Fruit fly (Drosophila melanogaster) whole organism, embryonic: ENCODE data around the gene CG33946.

Source experiments
- Awh ChIP-seq: fragments of 200-800 bp; sonication (Bioruptor generic); IDR thresholded peaks from 2 replicates; pipeline ENCODE4, ENCODE4 v1.3.6; 2022; ENCODE audit warnings: missing biosample characterization, missing genetic modification characterization
- Blimp-1 ChIP-seq: fragments of 200-800 bp; sonication (Bioruptor generic); optimal IDR thresholded peaks from 3 replicates; lab custom pipeline; 2018; ENCODE audit warnings: missing biosample characterization, missing genetic modification characterization, mild to moderate bottlenecking, moderate library complexity, missing genetic modification reagents
- Bteb2 ChIP-seq: fragments of 200-800 bp; sonication (Bioruptor generic); optimal IDR thresholded peaks from 2 replicates; lab custom pipeline; 2016; ENCODE audit warnings: missing biosample characterization, missing genetic modification characterization
- CG10654 ChIP-seq: fragments of 200-800 bp; sonication (Bioruptor generic); optimal IDR thresholded peaks from 2 replicates; lab custom pipeline; 2016; ENCODE audit warnings: missing biosample characterization, missing genetic modification characterization
- CG11398 ChIP-seq: fragments of 200-800 bp; sonication (Bioruptor generic); optimal IDR thresholded peaks from 2 replicates; lab custom pipeline; 2016; ENCODE audit warnings: missing biosample characterization, missing genetic modification characterization
- CG12219 ChIP-seq: fragments of 200-800 bp; sonication (Bioruptor generic); optimal IDR thresholded peaks from 3 replicates; lab custom pipeline; 2018; ENCODE audit warnings: missing biosample characterization, mild to moderate bottlenecking, missing genetic modification characterization
- CG12391 ChIP-seq: fragments of 200-800 bp; sonication (Bioruptor generic); optimal IDR thresholded peaks from 3 replicates; lab custom pipeline; 2018; ENCODE audit warnings: missing biosample characterization, mild to moderate bottlenecking, missing genetic modification characterization, moderate library complexity
- CG13296 ChIP-seq: fragments of 200-800 bp; sonication (Bioruptor generic); optimal IDR thresholded peaks from 3 replicates; lab custom pipeline; 2018; ENCODE audit warnings: missing biosample characterization, mild to moderate bottlenecking, missing genetic modification characterization
- CG13775 ChIP-seq: fragments of 200-800 bp; sonication (Bioruptor generic); optimal IDR thresholded peaks from 3 replicates; lab custom pipeline; 2017; ENCODE audit warnings: missing biosample characterization, mild to moderate bottlenecking, missing genetic modification characterization
- CG13894 ChIP-seq: fragments of 200-800 bp; sonication (Bioruptor generic); optimal IDR thresholded peaks from 3 replicates; lab custom pipeline; 2018; ENCODE audit warnings: missing biosample characterization, mild to moderate bottlenecking, missing genetic modification characterization, moderate library complexity
- CG14710 ChIP-seq: fragments of 200-800 bp; sonication (Bioruptor generic); optimal IDR thresholded peaks from 3 replicates; lab custom pipeline; 2019; ENCODE audit warnings: missing biosample characterization, mild to moderate bottlenecking, missing genetic modification characterization, moderate library complexity
- CG15073 ChIP-seq: fragments of 200-800 bp; sonication (Bioruptor generic); optimal IDR thresholded peaks from 2 replicates; lab custom pipeline; 2016; ENCODE audit warnings: missing biosample characterization, missing genetic modification characterization
- CG17328 ChIP-seq: fragments of 200-800 bp; sonication (Bioruptor generic); IDR thresholded peaks from 2 replicates; pipeline ENCODE4 v1.3.6; 2022; ENCODE audit warnings: missing biosample characterization, missing genetic modification characterization
- CG2116 ChIP-seq: fragments of 200-800 bp; sonication (Bioruptor generic); optimal IDR thresholded peaks from 3 replicates; lab custom pipeline; 2018; ENCODE audit warnings: missing biosample characterization, mild to moderate bottlenecking, missing genetic modification characterization
- CG3407 ChIP-seq: fragments of 200-800 bp; sonication (Bioruptor generic); optimal IDR thresholded peaks from 2 replicates; lab custom pipeline; 2018; ENCODE audit warnings: missing biosample characterization, mild to moderate bottlenecking, missing genetic modification characterization
- CG4282 ChIP-seq: fragments of 200-800 bp; sonication (Bioruptor generic); optimal IDR thresholded peaks from 2 replicates; lab custom pipeline; 2016; ENCODE audit warnings: missing biosample characterization, missing genetic modification characterization
- CG4707 ChIP-seq: fragments of 200-800 bp; sonication (Bioruptor generic); optimal IDR thresholded peaks from 2 replicates; lab custom pipeline; 2018; ENCODE audit warnings: missing biosample characterization, mild to moderate bottlenecking, missing genetic modification characterization, moderate library complexity
- CG6654 ChIP-seq: fragments of 200-800 bp; sonication (Bioruptor generic); optimal IDR thresholded peaks from 2 replicates; lab custom pipeline; 2017; ENCODE audit warnings: missing biosample characterization, mild to moderate bottlenecking, missing genetic modification characterization
- CG6689 ChIP-seq: fragments of 200-800 bp; sonication (Bioruptor generic); IDR thresholded peaks from 2 replicates; pipeline ENCODE4 v1.3.6; 2022; ENCODE audit warnings: missing biosample characterization, missing genetic modification characterization
- CG6813 ChIP-seq: fragments of 200-800 bp; sonication (Bioruptor generic); optimal IDR thresholded peaks from 2 replicates; lab custom pipeline; 2017; ENCODE audit warnings: missing biosample characterization, missing genetic modification characterization, mild to moderate bottlenecking, moderate library complexity, missing genetic modification reagents
- CG6854 ChIP-seq: fragments of 200-800 bp; sonication (Bioruptor generic); optimal IDR thresholded peaks from 3 replicates; lab custom pipeline; 2017; ENCODE audit warnings: missing biosample characterization, mild to moderate bottlenecking, missing genetic modification characterization
- CG7357 ChIP-seq: fragments of 200-800 bp; sonication (Bioruptor generic); IDR thresholded peaks from 3 replicates; pipeline ENCODE4 v1.3.6; 2022; ENCODE audit warnings: missing biosample characterization, missing genetic modification characterization
- CG8089 ChIP-seq: fragments of 200-800 bp; sonication (Bioruptor generic); optimal IDR thresholded peaks from 3 replicates; lab custom pipeline; 2016; ENCODE audit warnings: missing biosample characterization, missing genetic modification characterization
- CG9727 ChIP-seq: fragments of 200-800 bp; sonication (Bioruptor generic); optimal IDR thresholded peaks from 3 replicates; lab custom pipeline; 2017; ENCODE audit warnings: missing biosample characterization, mild to moderate bottlenecking, missing genetic modification characterization
- CG9932 ChIP-seq: fragments of 200-800 bp; sonication (Bioruptor generic); IDR thresholded peaks from 2 replicates; pipeline ENCODE4 v1.3.6; 2022; ENCODE audit warnings: missing biosample characterization, missing genetic modification characterization
- Camta ChIP-seq: fragments of 200-800 bp; sonication (Bioruptor generic); optimal IDR thresholded peaks from 2 replicates; lab custom pipeline; 2016; ENCODE audit warnings: missing biosample characterization, missing genetic modification characterization
- Dfd ChIP-seq, 2 experiments: fragments of >200 bp; optimal IDR thresholded peaks; 2 replicates each; lab custom pipeline; 2017; ENCODE audit warnings: missing biosample characterization in 2 of 2, missing genetic modification characterization in 2 of 2
- Elba2 ChIP-seq: fragments of 200-800 bp; sonication (Bioruptor generic); optimal IDR thresholded peaks from 3 replicates; lab custom pipeline; 2016; ENCODE audit warnings: missing biosample characterization, missing genetic modification characterization
- H2.0 ChIP-seq: fragments of 200-800 bp; sonication (Bioruptor generic); IDR thresholded peaks from 2 replicates; pipeline ENCODE4 v1.3.6; 2022; ENCODE audit warnings: missing biosample characterization, missing genetic modification characterization
- Mrtf ChIP-seq: fragments of 200-800 bp; sonication (Bioruptor generic); IDR thresholded peaks from 3 replicates; pipeline ENCODE4 v1.3.6; 2022; ENCODE audit warnings: missing biosample characterization, missing genetic modification characterization
- Sox102F ChIP-seq: fragments of 200-800 bp; sonication (Bioruptor generic); optimal IDR thresholded peaks from 2 replicates; lab custom pipeline; 2018; ENCODE audit warnings: missing biosample characterization, mild to moderate bottlenecking, missing genetic modification characterization, moderate library complexity
- Xbp1 ChIP-seq: fragments of 200-800 bp; sonication (Bioruptor generic); optimal IDR thresholded peaks from 3 replicates; lab custom pipeline; 2016; ENCODE audit warnings: missing biosample characterization, mild to moderate bottlenecking, missing genetic modification characterization
- ara ChIP-seq: fragments of 200-800 bp; sonication (Bioruptor generic); IDR thresholded peaks from 2 replicates; pipeline ENCODE4 v1.3.6; 2022; ENCODE audit warnings: missing biosample characterization, missing genetic modification characterization
- bsh ChIP-seq, 2 experiments: fragments of 200-800 bp; sonication (Bioruptor generic); optimal IDR thresholded peaks; 2 replicates each; lab custom pipeline; 2017 to 2018; ENCODE audit warnings: mild to moderate bottlenecking in 2 of 2, missing biosample characterization in 2 of 2, missing genetic modification characterization in 2 of 2, moderate library complexity in 1 of 2
- cas ChIP-seq: fragments of 200-800 bp; sonication (Bioruptor generic); IDR thresholded peaks from 2 replicates; pipeline ENCODE4 v1.3.6; 2022; ENCODE audit warnings: missing biosample characterization, missing genetic modification characterization
- cg ChIP-seq: fragments of 200-800 bp; sonication (Bioruptor generic); optimal IDR thresholded peaks from 3 replicates; lab custom pipeline; 2019; ENCODE audit warnings: missing biosample characterization, mild to moderate bottlenecking, missing genetic modification characterization, moderate library complexity
- dati ChIP-seq: fragments of 200-800 bp; sonication (Bioruptor generic); IDR thresholded peaks from 2 replicates; pipeline ENCODE4 v1.3.6; 2022; ENCODE audit warnings: missing biosample characterization, missing genetic modification characterization
- disco-r ChIP-seq: fragments of 200-800 bp; sonication (Bioruptor generic); optimal IDR thresholded peaks from 2 replicates; lab custom pipeline; 2016; ENCODE audit warnings: missing biosample characterization, missing genetic modification characterization
- fd3F ChIP-seq: fragments of 200-800 bp; sonication (Bioruptor generic); optimal IDR thresholded peaks from 2 replicates; lab custom pipeline; 2018; ENCODE audit warnings: missing biosample characterization, mild to moderate bottlenecking, missing genetic modification characterization, moderate library complexity
- hbn ChIP-seq: fragments of 200-800 bp; sonication (Bioruptor generic); IDR thresholded peaks from 2 replicates; pipeline ENCODE4 v1.3.6; 2022; ENCODE audit warnings: missing biosample characterization, missing genetic modification characterization; ENCODE audit not compliant: partially characterized antibody
- jigr1 ChIP-seq: fragments of 200-800 bp; sonication (Bioruptor generic); IDR thresholded peaks from 3 replicates; pipeline ENCODE4 v1.3.6; 2022; ENCODE audit warnings: missing biosample characterization, missing genetic modification characterization
- lola ChIP-seq, 3 experiments: fragments of >200 bp in 2 of 3; fragments of 200-800 bp in 1 of 3; sonication (Bioruptor generic) in 1 of 3; optimal IDR thresholded peaks; 2 replicates each; lab custom pipeline; 2017 to 2019; ENCODE audit warnings: missing biosample characterization in 3 of 3, missing genetic modification characterization in 3 of 3, mild to moderate bottlenecking in 1 of 3, moderate library complexity in 1 of 3
- peb ChIP-seq: fragments of 200-800 bp; sonication (Bioruptor generic); IDR thresholded peaks from 2 replicates; pipeline ENCODE4 v1.3.6; 2022; ENCODE audit warnings: missing biosample characterization, missing genetic modification characterization
- phol ChIP-seq: fragments of 200-800 bp; sonication (Bioruptor generic); optimal IDR thresholded peaks from 3 replicates; lab custom pipeline; 2018; ENCODE audit warnings: missing biosample characterization, mild to moderate bottlenecking, missing genetic modification characterization, moderate library complexity
- prd ChIP-seq, 3 experiments: fragments of >200 bp in 2 of 3; fragments of 200-800 bp in 1 of 3; sonication (Bioruptor generic) in 1 of 3; optimal IDR thresholded peaks in 2 of 3; IDR thresholded peaks in 1 of 3; 2 replicates in 2 of 3; 3 replicates in 1 of 3; pipeline versions ENCODE4 v1.3.6 to Lab custom; 2017 to 2022; ENCODE audit warnings: missing biosample characterization in 1 of 3, missing genetic modification characterization in 1 of 3
- shn ChIP-seq: fragments of 200-800 bp; sonication (Bioruptor generic); optimal IDR thresholded peaks from 3 replicates; lab custom pipeline; 2016; ENCODE audit warnings: missing biosample characterization, missing genetic modification characterization
- sob ChIP-seq: fragments of 200-800 bp; sonication (Bioruptor generic); IDR thresholded peaks from 2 replicates; pipeline ENCODE4 v1.3.6; 2022; ENCODE audit warnings: missing biosample characterization, missing genetic modification characterization
- tap ChIP-seq: fragments of 200-800 bp; optimal IDR thresholded peaks from 3 replicates; lab custom pipeline; 2019; ENCODE audit warnings: missing biosample characterization, mild to moderate bottlenecking, missing genetic modification characterization, moderate library complexity
- tin ChIP-seq: fragments of 200-800 bp; sonication (Bioruptor generic); optimal IDR thresholded peaks from 3 replicates; lab custom pipeline; 2016; ENCODE audit warnings: missing biosample characterization, missing genetic modification characterization
- ttk ChIP-seq: fragments of 200-800 bp; sonication (Bioruptor generic); IDR thresholded peaks from 2 replicates; pipeline ENCODE4 v2.1.2; 2022; ENCODE audit warnings: missing biosample characterization, missing genetic modification characterization
- unc-4 ChIP-seq: fragments of 200-800 bp; sonication (Bioruptor generic); IDR thresholded peaks from 2 replicates; pipeline ENCODE4 v1.3.6; 2022; ENCODE audit warnings: missing biosample characterization, missing genetic modification characterization; ENCODE audit not compliant: partially characterized antibody

CG33946 gene

DNA sequence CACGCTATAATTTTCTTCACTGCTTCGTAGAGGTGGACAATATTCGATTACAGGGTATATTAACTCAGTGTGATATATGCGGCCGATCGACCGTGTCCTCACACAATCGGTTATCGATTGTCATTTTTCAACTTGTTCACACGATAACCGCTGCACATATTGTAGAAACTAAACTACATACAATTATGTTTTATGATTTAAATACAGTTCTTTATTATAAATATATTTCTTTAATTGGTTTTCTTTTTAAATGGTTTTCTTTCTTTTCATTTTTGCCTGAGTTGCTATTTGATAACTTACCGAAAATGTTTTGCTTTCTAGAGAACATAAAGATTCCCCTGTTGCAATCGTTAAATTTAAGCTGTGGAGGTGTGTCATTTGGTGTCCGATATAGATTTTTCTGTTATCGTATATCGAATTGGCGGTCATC lies 46.5 kb upstream of the CG33946 start, which contains the start of the genes fmt and CG7376 (continued):
- no peak for TF ChIP-seq CG6813 (GFP tag; lab: Kevin White, UChicago)
- no peak for TF ChIP-seq Sox102F
- TF ChIP-seq unc-4 = peak; percentile 56; the same call in 1 of the 2 replicates
- no peak for TF ChIP-seq jigr1 (GFP tag; lab: Robert Waterston, UW)
- no peak for TF ChIP-seq cas (GFP tag; lab: Robert Waterston, UW)
- TF ChIP-seq H2.0 (GFP tag; lab: Robert Waterston, UW) = no peak
- peak; percentile 93 for TF ChIP-seq CG2116 (GFP tag; lab: Kevin White, UChicago)
- no peak for TF ChIP-seq shn (GFP tag; lab: Kevin White, UChicago)
- no peak for TF ChIP-seq tin (GFP tag; lab: Kevin White, UChicago)
- TF ChIP-seq dati (GFP tag; lab: Robert Waterston, UW) = no peak
- peak; percentile 93 for TF ChIP-seq CG7357 (GFP tag; lab: Robert Waterston, UW)
- no peak for TF ChIP-seq CG13296
- TF ChIP-seq CG12391 (tag; lab: Kevin White, UChicago) = peak; percentile 68
- TF ChIP-seq sob (GFP tag; lab: Robert Waterston, UW) = no peak
- no peak for TF ChIP-seq Elba2 (GFP tag; lab: Kevin White, UChicago)
- no peak for TF ChIP-seq CG15073 (GFP tag; lab: Kevin White, UChicago)
- peak; percentile 27 for TF ChIP-seq CG10654 (GFP tag; lab: Kevin White, UChicago)
- TF ChIP-seq disco-r (GFP tag; lab: Kevin White, UChicago) = no peak
- no peak for TF ChIP-seq CG6689 (GFP tag; lab: Robert Waterston, UW)
- no peak for TF ChIP-seq cg (GFP tag; lab: Kevin White, UChicago)
- no peak for TF ChIP-seq CG4282
- peak; percentile 83 for TF ChIP-seq CG14710 (tag; lab: Kevin White, UChicago)
- TF ChIP-seq Blimp-1 (GFP tag; lab: Kevin White, UChicago) = no peak
- peak; percentile 40; the same call in 1 of the 2 replicates for TF ChIP-seq hbn
- TF ChIP-seq fd3F (GFP tag; lab: Kevin White, UChicago) = peak; percentile 37
- TF ChIP-seq lola (GFP tag; optimal IDR thresholded peaks at IDR 0.05; lab: Kevin White, UChicago) = peak in 1 of 3 experiments; percentile 61
- no peak for TF ChIP-seq ara (GFP tag; lab: Robert Waterston, UW)
- TF ChIP-seq Dfd (GFP tag; optimal IDR thresholded peaks at IDR 0.05; lab: Kevin White, UChicago) = no peak
- TF ChIP-seq CG3407 (GFP tag; lab: Kevin White, UChicago) = no peak
- no peak for TF ChIP-seq CG9932
- peak; percentile 51 for TF ChIP-seq Xbp1
- TF ChIP-seq phol (tag; lab: Kevin White, UChicago) = peak; percentile 68
- TF ChIP-seq bsh (GFP tag; optimal IDR thresholded peaks at IDR 0.05; lab: Kevin White, UChicago) = no peak
- TF ChIP-seq Camta (GFP tag; lab: Kevin White, UChicago) = no peak
- no peak for TF ChIP-seq CG6654
- no peak for TF ChIP-seq CG13894 (tag; lab: Kevin White, UChicago)
- peak; percentile 49 for TF ChIP-seq CG13775 (GFP tag; lab: Kevin White, UChicago)
- TF ChIP-seq CG8089 = no peak
- no peak for TF ChIP-seq CG12219
- no peak for TF ChIP-seq Mrtf
- TF ChIP-seq peb (GFP tag; lab: Robert Waterston, UW) = no peak
- no peak for TF ChIP-seq CG11398 (GFP tag; lab: Kevin White, UChicago)
- no peak for TF ChIP-seq CG17328 (GFP tag; lab: Robert Waterston, UW)
- no peak for TF ChIP-seq prd (optimal IDR thresholded peaks at IDR 0.05; lab: Kevin White, UChicago)
- peak; percentile 35; the same call in 1 of the 3 replicates for TF ChIP-seq prd (GFP tag; IDR thresholded peaks at IDR 0.05; lab: Robert Waterston, UW)
- no peak for TF ChIP-seq CG9727 (GFP tag; lab: Kevin White, UChicago)
- TF ChIP-seq tap = no peak
- TF ChIP-seq ttk (GFP tag; lab: Robert Waterston, UW) = no peak
- no peak for TF ChIP-seq Bteb2 (GFP tag; lab: Kevin White, UChicago)
- TF ChIP-seq CG4707 (GFP tag; lab: Kevin White, UChicago) = no peak
- no peak for TF ChIP-seq CG6854
- TF ChIP-seq Awh = no peak
